Fruit fly (Drosophila melanogaster): ENCODE measurements around the gene Chc.
A peak's percentile ranks its signal among the peaks of the same experiment; 100 is the strongest.

The Chc gene

DNA sequence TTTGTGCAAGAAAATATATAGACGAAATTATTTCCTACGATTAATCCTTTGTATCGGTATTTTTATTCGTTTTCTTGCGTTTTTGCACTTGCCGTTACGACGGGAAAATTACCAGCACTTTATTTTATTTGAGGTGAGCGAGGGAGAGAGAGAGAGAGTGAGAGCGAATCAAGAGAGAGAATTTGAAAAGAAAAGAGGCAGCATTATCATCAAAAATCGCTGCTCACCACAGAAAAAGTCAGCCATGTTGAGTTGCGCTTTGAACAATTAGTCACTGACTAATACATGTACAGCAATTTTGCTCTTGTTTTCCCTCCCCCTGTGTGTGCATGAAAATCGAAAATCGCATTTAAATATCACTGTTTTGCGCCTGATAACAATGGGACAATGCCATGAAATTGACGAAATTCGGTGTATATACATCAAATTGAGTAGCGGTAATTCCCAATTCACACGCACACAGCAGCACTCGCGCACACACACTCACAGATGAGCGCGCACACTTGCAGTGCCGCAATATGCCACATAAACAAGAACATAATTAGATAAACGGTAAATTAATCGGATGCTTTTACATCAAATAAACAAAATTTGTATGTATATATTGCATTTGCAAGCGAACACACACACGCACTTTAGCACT is 575 bp downstream of the Chc start (continued):
- TF ChIP-seq hkb (optimal IDR thresholded peaks at IDR 0.05) (no peak), hkb (GFP tag; IDR thresholded peaks at IDR 0.05) (no peak), CG31441 (GFP tag; IDR thresholded peaks at IDR 0.05) (no peak), CoRest (tag; optimal IDR thresholded peaks at IDR 0.05) (no peak), pita (GFP tag; optimal IDR thresholded peaks at IDR 0.05) (no peak), lab (GFP tag; optimal IDR thresholded peaks at IDR 0.05) (no peak), Lhr (GFP tag; optimal IDR thresholded peaks at IDR 0.05) (no peak), CG3838 (GFP tag; optimal IDR thresholded peaks at IDR 0.05) (no peak), Dad (GFP tag; optimal IDR thresholded peaks at IDR 0.05) (no peak), ash1 (GFP tag; optimal IDR thresholded peaks at IDR 0.05) (no peak), Vsx1 (GFP tag; optimal IDR thresholded peaks at IDR 0.05) (no peak), Hand (GFP tag; optimal IDR thresholded peaks at IDR 0.05) (no peak), CG3407 (GFP tag; optimal IDR thresholded peaks at IDR 0.05) (no peak), emc (GFP tag; optimal IDR thresholded peaks at IDR 0.05) (no peak), pho (GFP tag; optimal IDR thresholded peaks at IDR 0.05) (no peak), Ptx1 (GFP tag; IDR thresholded peaks at IDR 0.05) (no peak), Doc3 (GFP tag; IDR thresholded peaks at IDR 0.05; ENCODE audit: partially characterized antibody) (no peak), CG9817 (tag; optimal IDR thresholded peaks at IDR 0.05) (no peak), tll (GFP tag; optimal IDR thresholded peaks at IDR 0.05) (peak in 1 of 2 experiments; percentile 13), CG6765 (GFP tag; optimal IDR thresholded peaks at IDR 0.05) (no peak), fd64A (GFP tag; optimal IDR thresholded peaks at IDR 0.05) (no peak), ttk (GFP tag; IDR thresholded peaks at IDR 0.05) (no peak), ATbp (GFP tag; optimal IDR thresholded peaks at IDR 0.05) (no peak), bowl (GFP tag; IDR thresholded peaks at IDR 0.05) (no peak), Bdp1 (GFP tag; optimal IDR thresholded peaks at IDR 0.05) (no peak), hbn (GFP tag; IDR thresholded peaks at IDR 0.05; ENCODE audit: partially characterized antibody) (peak; percentile 39; the same call in 1 of the 2 replicates), cato (GFP tag; optimal IDR thresholded peaks at IDR 0.05; ENCODE audit: borderline replicate concordance) (no peak), Asciz (GFP tag; optimal IDR thresholded peaks at IDR 0.05) (no peak), fd96Cb (tag; optimal IDR thresholded peaks at IDR 0.05) (no peak), Lpt (GFP tag; optimal IDR thresholded peaks at IDR 0.05) (no peak), chinmo (GFP tag; IDR thresholded peaks at IDR 0.05; ENCODE audit: partially characterized antibody) (peak; percentile 51; the same call in 1 of the 4 replicates), CG7987 (GFP tag; optimal IDR thresholded peaks at IDR 0.05) (no peak), Dip2 (GFP tag; IDR thresholded peaks at IDR 0.05) (no peak), CG12155 (GFP tag; optimal IDR thresholded peaks at IDR 0.05) (no peak), YL-1 (GFP tag; optimal IDR thresholded peaks at IDR 0.05) (peak; percentile 44), CG17829 (tag; optimal IDR thresholded peaks at IDR 0.05) (no peak), grau (tag; optimal IDR thresholded peaks at IDR 0.05) (no peak), CG3065 (GFP tag; optimal IDR thresholded peaks at IDR 0.05) (no peak), cas (GFP tag; IDR thresholded peaks at IDR 0.05) (no peak), ewg (GFP tag; optimal IDR thresholded peaks at IDR 0.05) (peak; percentile 9), CG10565 (GFP tag; optimal IDR thresholded peaks at IDR 0.05) (no peak), row (GFP tag; IDR thresholded peaks at IDR 0.05) (peak; percentile 18; the same call in 1 of the 3 replicates), phol (tag; optimal IDR thresholded peaks at IDR 0.05) (peak; percentile 92), Hr39 (optimal IDR thresholded peaks at IDR 0.05) (no peak), nmo (GFP tag; optimal IDR thresholded peaks at IDR 0.05) (no peak), CG8089 (GFP tag; optimal IDR thresholded peaks at IDR 0.05) (no peak), CG12219 (GFP tag; optimal IDR thresholded peaks at IDR 0.05) (no peak), CG17359 (tag; optimal IDR thresholded peaks at IDR 0.05) (no peak), gcm (GFP tag; optimal IDR thresholded peaks at IDR 0.05) (no peak), crc (GFP tag; optimal IDR thresholded peaks at IDR 0.05) (no peak)

All from whole organism, embryonic.